Worm (Caenorhabditis elegans) whole organism, L1 larva: ENCODE data around the gene prx-5.

Experiments used
- C04F5.9 ChIP-seq: sonication (generic microtip); optimal IDR thresholded peaks from 2 replicates; lab custom pipeline; 2016; ENCODE audit warnings: missing genetic modification characterization, missing compliant biosample characterization
- C16A3.4 ChIP-seq: fragments of 150-350 bp; optimal IDR thresholded peaks from 2 replicates; lab custom pipeline; 2014; ENCODE audit warnings: missing biosample characterization, missing genetic modification characterization
- C34B4.2 ChIP-seq: sonication (generic microtip); optimal IDR thresholded peaks from 2 replicates; lab custom pipeline; 2017; ENCODE audit warnings: mild to moderate bottlenecking, missing genetic modification characterization, missing compliant biosample characterization
- alr-1 ChIP-seq: fragments of 200-800 bp; sonication (Bioruptor generic); optimal IDR thresholded peaks from 2 replicates; lab custom pipeline; 2018; ENCODE audit warnings: borderline replicate concordance, mild to moderate bottlenecking, missing genetic modification characterization, missing compliant biosample characterization
- aly-2 ChIP-seq: fragments of 150-350 bp; optimal IDR thresholded peaks from 2 replicates; lab custom pipeline; 2014; ENCODE audit warnings: missing biosample characterization, missing genetic modification characterization
- blmp-1 ChIP-seq: fragments of 150-350 bp; optimal IDR thresholded peaks from 2 replicates; lab custom pipeline; 2014; ENCODE audit warnings: missing biosample characterization, missing genetic modification characterization
- ceh-8 ChIP-seq: fragments of 200-800 bp; sonication (Bioruptor generic); optimal IDR thresholded peaks from 2 replicates; lab custom pipeline; 2018; ENCODE audit warnings: mild to moderate bottlenecking, missing genetic modification characterization, moderate library complexity, missing compliant biosample characterization
- ceh-88 ChIP-seq: fragments of 200-800 bp; sonication (Bioruptor generic); IDR thresholded peaks from 2 replicates; pipeline ENCODE4 v1.3.6; 2022; ENCODE audit warnings: missing genetic modification characterization, missing compliant biosample characterization
- ces-1 ChIP-seq: fragments of 150-350 bp; optimal IDR thresholded peaks from 2 replicates; lab custom pipeline; 2014; ENCODE audit warnings: missing biosample characterization, missing genetic modification reagents, missing genetic modification characterization
- dpl-1 ChIP-seq, 3 experiments: fragments of 150-350 bp in 2 of 3; sonication (generic microtip) in 1 of 3; optimal IDR thresholded peaks; 2 replicates each; lab custom pipeline; 2014 to 2017; ENCODE audit warnings: missing biosample characterization in 3 of 3, missing genetic modification characterization in 3 of 3, missing genetic modification reagents in 3 of 3
- efl-3 ChIP-seq: fragments of 200-800 bp; sonication (Bioruptor generic); optimal IDR thresholded peaks from 2 replicates; lab custom pipeline; 2018; ENCODE audit warnings: mild to moderate bottlenecking, missing genetic modification characterization, missing compliant biosample characterization
- egl-27 ChIP-seq, 2 experiments: fragments of 150-350 bp in 1 of 2; sonication (generic microtip); optimal IDR thresholded peaks; 3 replicates each; lab custom pipeline; 2017 to 2018; ENCODE audit warnings: missing biosample characterization in 2 of 2, missing genetic modification characterization in 2 of 2, missing genetic modification reagents in 2 of 2
- elt-2 ChIP-seq: sonication (generic microtip); optimal IDR thresholded peaks from 2 replicates; lab custom pipeline; 2016; ENCODE audit warnings: missing genetic modification characterization, mild to moderate bottlenecking, inconsistent platforms, missing compliant biosample characterization, missing genetic modification reagents
- elt-3 ChIP-seq, 6 experiments: fragments of 150-350 bp in 1 of 6; sonication (generic microtip); optimal IDR thresholded peaks; 2 replicates each; lab custom pipeline; 2017 to 2018; ENCODE audit warnings: missing biosample characterization in 6 of 6, missing genetic modification characterization in 6 of 6, inconsistent platforms in 1 of 6
- ets-5 ChIP-seq: fragments of 200-800 bp; sonication (Bioruptor generic); IDR thresholded peaks from 2 replicates; pipeline ENCODE4 v1.3.6; 2022; ENCODE audit warnings: missing genetic modification characterization, missing compliant biosample characterization
- fkh-10 ChIP-seq: sonication (generic microtip); optimal IDR thresholded peaks from 2 replicates; lab custom pipeline; 2017; ENCODE audit warnings: missing biosample characterization, missing genetic modification reagents, missing genetic modification characterization
- fkh-4 ChIP-seq: sonication (generic microtip); optimal IDR thresholded peaks from 2 replicates; lab custom pipeline; 2016; ENCODE audit warnings: missing compliant biosample characterization, missing genetic modification characterization, borderline replicate concordance
- fos-1 ChIP-seq: fragments of 150-350 bp; optimal IDR thresholded peaks from 2 replicates; lab custom pipeline; 2014; ENCODE audit warnings: missing biosample characterization, missing genetic modification characterization
- hlh-4 ChIP-seq: sonication (generic microtip); optimal IDR thresholded peaks from 2 replicates; lab custom pipeline; 2016; ENCODE audit warnings: mild to moderate bottlenecking, missing genetic modification characterization, missing compliant biosample characterization
- hpl-2 ChIP-seq: fragments of 150-350 bp; optimal IDR thresholded peaks from 2 replicates; lab custom pipeline; 2014; ENCODE audit warnings: missing biosample characterization, missing genetic modification reagents, missing genetic modification characterization
- isw-1 ChIP-seq: fragments of 200-800 bp; sonication (Bioruptor generic); IDR thresholded peaks from 2 replicates; pipeline ENCODE4 v1.3.6; 2022; ENCODE audit warnings: missing genetic modification characterization, missing compliant biosample characterization
- jun-1 ChIP-seq: fragments of 150-350 bp; optimal IDR thresholded peaks from 2 replicates; lab custom pipeline; 2014; ENCODE audit warnings: missing biosample characterization, missing genetic modification reagents, missing genetic modification characterization
- lin-13 ChIP-seq: fragments of 150-350 bp; optimal IDR thresholded peaks from 2 replicates; lab custom pipeline; 2014; ENCODE audit warnings: missing biosample characterization, missing genetic modification reagents, missing genetic modification characterization
- lin-14 ChIP-seq: fragments of 200-800 bp; sonication (Bioruptor generic); optimal IDR thresholded peaks from 2 replicates; lab custom pipeline; 2018; ENCODE audit warnings: mild to moderate bottlenecking, missing genetic modification characterization, moderate library complexity, missing compliant biosample characterization
- lir-3 ChIP-seq: sonication (generic microtip); optimal IDR thresholded peaks from 2 replicates; lab custom pipeline; 2016; ENCODE audit warnings: mild to moderate bottlenecking, missing genetic modification characterization, moderate library complexity, missing compliant biosample characterization; ENCODE audit not compliant: poor library complexity
- lsy-2 ChIP-seq, 2 experiments: fragments of 150-350 bp; optimal IDR thresholded peaks; 2 replicates each; lab custom pipeline; 2014; ENCODE audit warnings: missing biosample characterization in 2 of 2, missing genetic modification characterization in 2 of 2
- mep-1 ChIP-seq: fragments of 150-350 bp; optimal IDR thresholded peaks from 2 replicates; lab custom pipeline; 2014; ENCODE audit warnings: missing biosample characterization, missing genetic modification characterization
- nhr-11 ChIP-seq: fragments of 150-350 bp; optimal IDR thresholded peaks from 2 replicates; lab custom pipeline; 2014; ENCODE audit warnings: missing biosample characterization, missing genetic modification characterization
- nhr-20 ChIP-seq: sonication (generic microtip); optimal IDR thresholded peaks from 2 replicates; lab custom pipeline; 2016; ENCODE audit warnings: mild to moderate bottlenecking, missing genetic modification characterization, missing compliant biosample characterization
- nhr-237 ChIP-seq: fragments of 150-350 bp; optimal IDR thresholded peaks from 2 replicates; lab custom pipeline; 2014; ENCODE audit warnings: missing biosample characterization, missing genetic modification characterization
- nhr-47 ChIP-seq: sonication (generic microtip); optimal IDR thresholded peaks from 2 replicates; lab custom pipeline; 2016; ENCODE audit warnings: mild to moderate bottlenecking, missing genetic modification characterization, moderate library complexity, missing compliant biosample characterization
- nhr-76 ChIP-seq: sonication (generic microtip); optimal IDR thresholded peaks from 2 replicates; lab custom pipeline; 2017; ENCODE audit warnings: missing biosample characterization, missing genetic modification characterization
- nhr-77 ChIP-seq: fragments of 150-350 bp; optimal IDR thresholded peaks from 2 replicates; lab custom pipeline; 2014; ENCODE audit warnings: missing biosample characterization, missing genetic modification characterization
- nhr-84 ChIP-seq: sonication (generic microtip); optimal IDR thresholded peaks from 2 replicates; lab custom pipeline; 2017; ENCODE audit warnings: missing biosample characterization, missing genetic modification characterization
- nhr-85 ChIP-seq: sonication (generic microtip); peaks from one replicate; lab custom pipeline; 2016; ENCODE audit warnings: missing genetic modification characterization, inconsistent platforms, missing compliant biosample characterization
- nhr-90 ChIP-seq: sonication (generic microtip); optimal IDR thresholded peaks from 2 replicates; lab custom pipeline; 2016; ENCODE audit warnings: mild to moderate bottlenecking, missing genetic modification characterization, missing compliant biosample characterization; ENCODE audit not compliant: poor library complexity
- pqm-1 ChIP-seq: sonication (generic microtip); optimal IDR thresholded peaks from 3 replicates; lab custom pipeline; 2017; ENCODE audit warnings: missing biosample characterization, missing genetic modification characterization
- snpc-4 ChIP-seq: fragments of 150-350 bp; optimal IDR thresholded peaks from 2 replicates; lab custom pipeline; 2014; ENCODE audit warnings: missing biosample characterization, missing genetic modification characterization
- snu-23 ChIP-seq: sonication (generic microtip); optimal IDR thresholded peaks from 2 replicates; lab custom pipeline; 2016; ENCODE audit warnings: missing genetic modification characterization, missing compliant biosample characterization
- sox-4 ChIP-seq: sonication (generic microtip); optimal IDR thresholded peaks from 2 replicates; lab custom pipeline; 2016; ENCODE audit warnings: missing genetic modification characterization, missing compliant biosample characterization
- sup-37 ChIP-seq: fragments of 200-800 bp; sonication (Bioruptor generic); optimal IDR thresholded peaks from 2 replicates; lab custom pipeline; 2018; ENCODE audit warnings: mild to moderate bottlenecking, missing genetic modification characterization, missing compliant biosample characterization
- swsn-7 ChIP-seq: sonication (generic microtip); optimal IDR thresholded peaks from 2 replicates; lab custom pipeline; 2016; ENCODE audit warnings: missing genetic modification characterization, missing compliant biosample characterization
- tlp-1 ChIP-seq: fragments of 150-350 bp; optimal IDR thresholded peaks from 2 replicates; lab custom pipeline; 2014; ENCODE audit warnings: missing biosample characterization, missing genetic modification characterization
- unc-130 ChIP-seq: fragments of 150-350 bp; optimal IDR thresholded peaks from 2 replicates; lab custom pipeline; 2017; ENCODE audit warnings: missing biosample characterization, missing genetic modification characterization, inconsistent platforms
- unc-30 ChIP-seq: sonication (generic microtip); optimal IDR thresholded peaks from 2 replicates; lab custom pipeline; 2017; ENCODE audit warnings: missing biosample characterization, missing genetic modification characterization
- unc-62 ChIP-seq: fragments of 150-350 bp; optimal IDR thresholded peaks from 2 replicates; lab custom pipeline; 2014; ENCODE audit warnings: missing biosample characterization, missing genetic modification reagents, missing genetic modification characterization
- unc-98 ChIP-seq: fragments of 200-800 bp; sonication (Bioruptor generic); IDR thresholded peaks from 2 replicates; pipeline ENCODE4 v1.3.6; 2022; ENCODE audit warnings: missing genetic modification characterization, missing compliant biosample characterization
- vab-15 ChIP-seq: sonication (generic microtip); optimal IDR thresholded peaks from 2 replicates; lab custom pipeline; 2017; ENCODE audit warnings: missing genotype, mild to moderate bottlenecking, missing genetic modification characterization, missing compliant biosample characterization
- ztf-11 ChIP-seq, 2 experiments: sonication (generic microtip); optimal IDR thresholded peaks; 2 replicates each; lab custom pipeline; 2016 to 2017; ENCODE audit warnings: missing genetic modification characterization in 2 of 2, missing biosample characterization in 1 of 2, missing compliant biosample characterization in 1 of 2
- ztf-4 ChIP-seq: fragments of 150-350 bp; optimal IDR thresholded peaks from 2 replicates; lab custom pipeline; 2014; ENCODE audit warnings: missing biosample characterization, missing genetic modification characterization

The prx-5 gene

DNA sequence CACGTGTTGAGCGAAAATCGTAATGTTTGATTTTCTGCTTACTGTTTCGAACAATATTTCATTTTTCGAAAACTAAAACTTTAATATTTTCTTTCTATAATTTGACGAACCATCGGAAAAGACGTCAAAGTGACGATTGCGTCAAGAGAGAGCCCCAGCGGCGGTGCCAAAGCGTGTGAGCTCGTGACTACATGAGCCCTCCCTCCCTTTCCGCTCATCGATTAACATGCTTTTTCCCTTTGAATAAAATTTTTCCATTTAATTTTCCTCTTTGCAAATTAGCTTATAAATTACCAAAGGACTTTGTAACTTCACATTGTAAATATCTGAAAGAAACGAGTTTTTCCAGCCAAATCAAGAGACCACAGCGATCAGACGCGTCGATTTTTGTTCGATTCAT lies 38.3 kb downstream of the prx-5 start (continued):
- TF ChIP-seq aly-2 = no peak
- TF ChIP-seq C34B4.2 (tag; lab: Kevin White, UChicago) = no peak
- TF ChIP-seq efl-3 = no peak
- no peak for TF ChIP-seq egl-27 (tag; optimal IDR thresholded peaks at IDR 0.05; lab: Kevin White, UChicago)
- peak; percentile 21 to 40 for TF ChIP-seq lsy-2 (tag; optimal IDR thresholded peaks at IDR 0.05; lab: Kevin White, UChicago)
- TF ChIP-seq nhr-90 (tag; lab: Kevin White, UChicago) = no peak
- no peak for TF ChIP-seq pqm-1 (tag; lab: Kevin White, UChicago)
- TF ChIP-seq snpc-4 (tag; lab: Kevin White, UChicago) = no peak
- no peak for TF ChIP-seq ces-1 (GFP tag; lab: Kevin White, UChicago)
- TF ChIP-seq lin-14 = peak; percentile 57
- TF ChIP-seq fos-1 (tag; lab: Kevin White, UChicago) = no peak
- no peak for TF ChIP-seq sox-4
- TF ChIP-seq snu-23 (GFP tag; lab: Kevin White, UChicago) = no peak
- no peak for TF ChIP-seq nhr-77 (tag; lab: Kevin White, UChicago)
- TF ChIP-seq C04F5.9 (tag; lab: Kevin White, UChicago) = no peak
- TF ChIP-seq nhr-76 (tag; lab: Kevin White, UChicago) = no peak
- no peak for TF ChIP-seq nhr-47 (tag; lab: Kevin White, UChicago)
- TF ChIP-seq fkh-4 (tag; lab: Kevin White, UChicago) = no peak
- no peak for TF ChIP-seq unc-130 (tag; lab: Kevin White, UChicago)
- TF ChIP-seq ceh-88 = no peak
- TF ChIP-seq dpl-1 (GFP tag; optimal IDR thresholded peaks at IDR 0.05; lab: Kevin White, UChicago) = peak in 1 of 3 experiments; percentile 41
- no peak for TF ChIP-seq blmp-1 (tag; lab: Kevin White, UChicago)
- no peak for TF ChIP-seq nhr-20 (tag; lab: Kevin White, UChicago)
- no peak for TF ChIP-seq unc-30
- no peak for TF ChIP-seq mep-1 (tag; lab: Kevin White, UChicago)
- no peak for TF ChIP-seq fkh-10

- TF ChIP-seq ceh-8 (no peak), nhr-84 (tag; lab: Kevin White, UChicago) (no peak), hlh-4 (no peak), nhr-20 (tag; lab: Kevin White, UChicago) (peak; percentile 81), nhr-11 (no peak), ztf-11 (tag; optimal IDR thresholded peaks at IDR 0.05; lab: Kevin White, UChicago) (no peak), ets-5 (GFP tag; lab: Robert Waterston, UW) (no peak), C34B4.2 (tag; lab: Kevin White, UChicago) (no peak), nhr-237 (tag; lab: Kevin White, UChicago) (no peak), hpl-2 (GFP tag; lab: Kevin White, UChicago) (no peak), sox-4 (no peak), fkh-4 (tag; lab: Kevin White, UChicago) (no peak), unc-30 (no peak), elt-3 (tag; optimal IDR thresholded peaks at IDR 0.05; lab: Kevin White, UChicago) (peak in 1 of 6 experiments; percentile 59), lin-13 (no peak), swsn-7 (tag; lab: Kevin White, UChicago) (peak; percentile 11), nhr-77 (tag; lab: Kevin White, UChicago) (no peak), lir-3 (tag; lab: Kevin White, UChicago) (peak; percentile 42), unc-62 (GFP tag; lab: Kevin White, UChicago) (no peak), alr-1 (tag; lab: Kevin White, UChicago) (no peak), tlp-1 (tag; lab: Kevin White, UChicago) (no peak), jun-1 (tag; lab: Kevin White, UChicago) (no peak), nhr-76 (tag; lab: Kevin White, UChicago) (no peak), vab-15 (tag; lab: Kevin White, UChicago) (no peak), elt-2 (peak; percentile 71), fkh-10 (no peak), nhr-85 (tag; lab: Kevin White, UChicago) (peak; percentile 86), sup-37 (no peak), isw-1 (no peak), C16A3.4 (tag; lab: Kevin White, UChicago) (no peak), unc-98 (GFP tag; lab: Robert Waterston, UW) (no peak), ztf-4 (tag; lab: Kevin White, UChicago) (no peak)
Measured at ce11 chrII:8743379-8744173, 39.0 kb downstream of the prx-5 start, which contains the start of gene mak-1. Gene mak-1 (plus strand): TSS chrII:8744071.
